Fruit fly (Drosophila melanogaster) whole organism, embryonic: ENCODE results near the gene Synd.

ENCODE experiments used
- ATbp ChIP-seq: fragments of 200-800 bp; sonication (Bioruptor generic); optimal IDR thresholded peaks from 2 replicates; lab custom pipeline; 2017; ENCODE audit warnings: missing biosample characterization, mild to moderate bottlenecking, missing genetic modification characterization, missing genetic modification reagents
- Antp ChIP-seq: fragments of 200-800 bp; sonication (Bioruptor generic); optimal IDR thresholded peaks from 3 replicates; lab custom pipeline; 2016; ENCODE audit warnings: missing biosample characterization, missing genetic modification characterization
- B-H2 ChIP-seq: fragments of 200-800 bp; sonication (Bioruptor generic); optimal IDR thresholded peaks from 2 replicates; lab custom pipeline; 2018; ENCODE audit warnings: missing biosample characterization, mild to moderate bottlenecking, missing genetic modification characterization
- CG10147 ChIP-seq: fragments of 200-800 bp; sonication (Bioruptor generic); optimal IDR thresholded peaks from 2 replicates; lab custom pipeline; 2019; ENCODE audit warnings: missing biosample characterization, mild to moderate bottlenecking, missing genetic modification characterization, moderate library complexity
- CG13894 ChIP-seq: fragments of 200-800 bp; sonication (Bioruptor generic); optimal IDR thresholded peaks from 3 replicates; lab custom pipeline; 2018; ENCODE audit warnings: missing biosample characterization, mild to moderate bottlenecking, missing genetic modification characterization, moderate library complexity
- CG14050 ChIP-seq: fragments of 200-800 bp; sonication (Bioruptor generic); IDR thresholded peaks from 3 replicates; pipeline ENCODE4 v1.3.6; 2022; ENCODE audit warnings: missing biosample characterization, missing genetic modification characterization
- CG16813 ChIP-seq: fragments of 200-800 bp; sonication (Bioruptor generic); IDR thresholded peaks from 3 replicates; pipeline ENCODE4 v1.3.6; 2022; ENCODE audit warnings: missing biosample characterization, missing genetic modification characterization; ENCODE audit not compliant: partially characterized antibody
- CG17186 ChIP-seq: fragments of 200-800 bp; sonication (Bioruptor generic); optimal IDR thresholded peaks from 3 replicates; lab custom pipeline; 2017; ENCODE audit warnings: missing biosample characterization, missing genetic modification reagents, missing genetic modification characterization
- CG17359 ChIP-seq: fragments of 200-800 bp; sonication (Bioruptor generic); optimal IDR thresholded peaks from 3 replicates; lab custom pipeline; 2018; ENCODE audit warnings: missing biosample characterization, mild to moderate bottlenecking, missing genetic modification characterization, moderate library complexity
- CG17361 ChIP-seq: fragments of 200-800 bp; sonication (Bioruptor generic); IDR thresholded peaks from 3 replicates; pipeline ENCODE4 v1.3.6; 2022; ENCODE audit warnings: missing biosample characterization, missing genetic modification characterization
- CG18619 ChIP-seq: fragments of 200-800 bp; sonication (Bioruptor generic); optimal IDR thresholded peaks from 3 replicates; lab custom pipeline; 2017; ENCODE audit warnings: missing biosample characterization, mild to moderate bottlenecking, missing genetic modification characterization
- CG2120 ChIP-seq: fragments of 200-800 bp; sonication (Bioruptor generic); optimal IDR thresholded peaks from 3 replicates; lab custom pipeline; 2016; ENCODE audit warnings: missing biosample characterization, missing genetic modification characterization
- CG2875 ChIP-seq: fragments of 200-800 bp; sonication (Bioruptor generic); optimal IDR thresholded peaks from 2 replicates; lab custom pipeline; 2017; ENCODE audit warnings: missing biosample characterization, mild to moderate bottlenecking, missing genetic modification characterization, missing genetic modification reagents
- CG4424 ChIP-seq: fragments of 200-800 bp; sonication (Bioruptor generic); optimal IDR thresholded peaks from 3 replicates; lab custom pipeline; 2016; ENCODE audit warnings: missing biosample characterization, missing genetic modification characterization
- CG5953 ChIP-seq: fragments of 200-800 bp; sonication (Bioruptor generic); IDR thresholded peaks from 2 replicates; pipeline ENCODE4 v1.3.6; 2022; ENCODE audit warnings: missing biosample characterization, missing genetic modification characterization
- CG9727 ChIP-seq: fragments of 200-800 bp; sonication (Bioruptor generic); optimal IDR thresholded peaks from 3 replicates; lab custom pipeline; 2017; ENCODE audit warnings: missing biosample characterization, mild to moderate bottlenecking, missing genetic modification characterization
- CG9932 ChIP-seq: fragments of 200-800 bp; sonication (Bioruptor generic); IDR thresholded peaks from 2 replicates; pipeline ENCODE4 v1.3.6; 2022; ENCODE audit warnings: missing biosample characterization, missing genetic modification characterization
- Gsc ChIP-seq: fragments of 200-800 bp; sonication (Bioruptor generic); IDR thresholded peaks from 2 replicates; pipeline ENCODE4 v1.3.6; 2022; ENCODE audit warnings: missing biosample characterization, missing genetic modification characterization
- Hr51 ChIP-seq, 2 experiments: fragments of 200-800 bp; sonication (Bioruptor generic); optimal IDR thresholded peaks; 2 replicates in 1 of 2; 3 replicates in 1 of 2; lab custom pipeline; 2016 to 2018; ENCODE audit warnings: missing biosample characterization in 2 of 2, missing genetic modification characterization in 2 of 2, mild to moderate bottlenecking in 1 of 2, moderate library complexity in 1 of 2
- MBD-R2 ChIP-seq: fragments of 200-800 bp; sonication (Bioruptor generic); IDR thresholded peaks from 2 replicates; pipeline ENCODE4 v1.3.6; 2022; ENCODE audit warnings: missing biosample characterization, missing genetic modification characterization
- MESR4 ChIP-seq: fragments of 200-800 bp; sonication (Bioruptor generic); optimal IDR thresholded peaks from 2 replicates; lab custom pipeline; 2018; ENCODE audit warnings: missing biosample characterization, mild to moderate bottlenecking, missing genetic modification characterization, moderate library complexity
- Mrtf ChIP-seq: fragments of 200-800 bp; sonication (Bioruptor generic); IDR thresholded peaks from 3 replicates; pipeline ENCODE4 v1.3.6; 2022; ENCODE audit warnings: missing biosample characterization, missing genetic modification characterization
- Nf-YA ChIP-seq: fragments of 200-800 bp; sonication (Bioruptor generic); IDR thresholded peaks from 2 replicates; pipeline ENCODE4 v1.3.6; 2022; ENCODE audit warnings: missing biosample characterization, missing genetic modification characterization
- Nf-YB ChIP-seq: fragments of 200-800 bp; sonication (Bioruptor generic); optimal IDR thresholded peaks from 3 replicates; lab custom pipeline; 2019; ENCODE audit warnings: missing biosample characterization, mild to moderate bottlenecking, missing genetic modification characterization, moderate library complexity
- Nf-YC ChIP-seq: fragments of 200-800 bp; optimal IDR thresholded peaks from 3 replicates; lab custom pipeline; 2019; ENCODE audit warnings: missing biosample characterization, mild to moderate bottlenecking, missing genetic modification characterization, moderate library complexity
- Ptx1 ChIP-seq: fragments of 200-800 bp; sonication (Bioruptor generic); IDR thresholded peaks from 2 replicates; pipeline ENCODE4 v1.3.6; 2022; ENCODE audit warnings: missing biosample characterization, missing genetic modification characterization
- Ravus ChIP-seq: fragments of 200-800 bp; sonication (Bioruptor generic); IDR thresholded peaks from 2 replicates; pipeline ENCODE4 v1.3.6; 2022; ENCODE audit warnings: missing biosample characterization, missing genetic modification characterization
- Xrp1 ChIP-seq: fragments of 200-800 bp; sonication (Bioruptor generic); IDR thresholded peaks from 2 replicates; pipeline ENCODE4 v1.3.6; 2022; ENCODE audit warnings: missing biosample characterization, missing genetic modification characterization
- ato ChIP-seq: fragments of 200-800 bp; sonication (Bioruptor generic); IDR thresholded peaks from 2 replicates; pipeline ENCODE4 v1.3.6; 2022; ENCODE audit warnings: missing biosample characterization, missing genetic modification characterization; ENCODE audit not compliant: partially characterized antibody
- bbx ChIP-seq: fragments of 200-800 bp; sonication (Bioruptor generic); IDR thresholded peaks from 2 replicates; pipeline ENCODE4 v1.3.6; 2022; ENCODE audit warnings: missing biosample characterization, missing genetic modification characterization; ENCODE audit not compliant: partially characterized antibody
- cad ChIP-seq: fragments of >200 bp; optimal IDR thresholded peaks from 2 replicates; lab custom pipeline; 2017; ENCODE audit warnings: missing biosample characterization, missing genetic modification characterization
- dati ChIP-seq: fragments of 200-800 bp; sonication (Bioruptor generic); IDR thresholded peaks from 2 replicates; pipeline ENCODE4 v1.3.6; 2022; ENCODE audit warnings: missing biosample characterization, missing genetic modification characterization
- dysf ChIP-seq: fragments of 200-800 bp; sonication (Bioruptor generic); IDR thresholded peaks from 3 replicates; pipeline ENCODE4 v1.3.6; 2022; ENCODE audit warnings: missing biosample characterization, missing genetic modification characterization
- ems ChIP-seq: fragments of 200-800 bp; sonication (Bioruptor generic); optimal IDR thresholded peaks from 3 replicates; lab custom pipeline; 2016; ENCODE audit warnings: missing biosample characterization, missing genetic modification characterization
- esg ChIP-seq: fragments of 200-800 bp; sonication (Bioruptor generic); conservative IDR thresholded peaks from 2 replicates; pipeline ENCODE4 v1.3.6; 2022; ENCODE audit warnings: missing biosample characterization, missing genetic modification characterization
- gfzf ChIP-seq: fragments of 200-800 bp; sonication (Bioruptor generic); optimal IDR thresholded peaks from 2 replicates; lab custom pipeline; 2016; ENCODE audit warnings: missing biosample characterization, mild to moderate bottlenecking, missing genetic modification characterization, moderate library complexity
- ham ChIP-seq: fragments of 200-800 bp; sonication (Bioruptor generic); IDR thresholded peaks from 2 replicates; pipeline ENCODE4 v1.3.6; 2022; ENCODE audit warnings: missing biosample characterization, missing genetic modification characterization
- ind ChIP-seq: fragments of 200-800 bp; sonication (Bioruptor generic); optimal IDR thresholded peaks from 3 replicates; lab custom pipeline; 2016; ENCODE audit warnings: missing biosample characterization, missing genetic modification characterization
- kah ChIP-seq: fragments of 200-800 bp; sonication (Bioruptor generic); optimal IDR thresholded peaks from 2 replicates; lab custom pipeline; 2018; ENCODE audit warnings: missing biosample characterization, mild to moderate bottlenecking, missing genetic modification characterization
- ken ChIP-seq: fragments of 200-800 bp; sonication (Bioruptor generic); IDR thresholded peaks from 3 replicates; pipeline ENCODE4 v1.3.6; 2022; ENCODE audit warnings: missing biosample characterization, missing genetic modification characterization
- knrl ChIP-seq: fragments of 200-800 bp; sonication (Bioruptor generic); IDR thresholded peaks from 3 replicates; pipeline ENCODE4 v1.3.6; 2022; ENCODE audit warnings: missing biosample characterization, missing genetic modification characterization; ENCODE audit not compliant: partially characterized antibody
- mld ChIP-seq: fragments of 200-800 bp; sonication (Bioruptor generic); IDR thresholded peaks from 3 replicates; pipeline ENCODE4 v1.3.6; 2022; ENCODE audit warnings: missing biosample characterization, missing genetic modification characterization; ENCODE audit not compliant: partially characterized antibody
- pum ChIP-seq: fragments of 200-800 bp; sonication (Bioruptor generic); optimal IDR thresholded peaks from 2 replicates; lab custom pipeline; 2016; ENCODE audit warnings: missing biosample characterization, missing genetic modification characterization
- sc ChIP-seq, 3 experiments: fragments of >200 bp in 2 of 3; fragments of 200-800 bp in 1 of 3; sonication (Bioruptor generic) in 1 of 3; optimal IDR thresholded peaks; 2 replicates in 2 of 3; 3 replicates in 1 of 3; lab custom pipeline; 2017; ENCODE audit warnings: mild to moderate bottlenecking in 1 of 3, missing biosample characterization in 1 of 3, missing genetic modification characterization in 1 of 3, missing genetic modification reagents in 1 of 3
- tio ChIP-seq: fragments of 200-800 bp; sonication (Bioruptor generic); optimal IDR thresholded peaks from 2 replicates; lab custom pipeline; 2017; ENCODE audit warnings: missing biosample characterization, missing genetic modification characterization, inconsistent platforms
- tup ChIP-seq: fragments of 200-800 bp; sonication (Bioruptor generic); optimal IDR thresholded peaks from 2 replicates; lab custom pipeline; 2016; ENCODE audit warnings: missing biosample characterization, mild to moderate bottlenecking, missing genetic modification characterization, moderate library complexity
- twi ChIP-seq: fragments of 200-800 bp; optimal IDR thresholded peaks from 2 replicates; lab custom pipeline; 2019; ENCODE audit warnings: missing biosample characterization, mild to moderate bottlenecking, missing genetic modification characterization, moderate library complexity
- wdn ChIP-seq: fragments of 200-800 bp; sonication (Bioruptor generic); IDR thresholded peaks from 2 replicates; pipeline ENCODE4 v1.3.6; 2022; ENCODE audit warnings: missing biosample characterization, missing genetic modification characterization

Gene Synd

DNA sequence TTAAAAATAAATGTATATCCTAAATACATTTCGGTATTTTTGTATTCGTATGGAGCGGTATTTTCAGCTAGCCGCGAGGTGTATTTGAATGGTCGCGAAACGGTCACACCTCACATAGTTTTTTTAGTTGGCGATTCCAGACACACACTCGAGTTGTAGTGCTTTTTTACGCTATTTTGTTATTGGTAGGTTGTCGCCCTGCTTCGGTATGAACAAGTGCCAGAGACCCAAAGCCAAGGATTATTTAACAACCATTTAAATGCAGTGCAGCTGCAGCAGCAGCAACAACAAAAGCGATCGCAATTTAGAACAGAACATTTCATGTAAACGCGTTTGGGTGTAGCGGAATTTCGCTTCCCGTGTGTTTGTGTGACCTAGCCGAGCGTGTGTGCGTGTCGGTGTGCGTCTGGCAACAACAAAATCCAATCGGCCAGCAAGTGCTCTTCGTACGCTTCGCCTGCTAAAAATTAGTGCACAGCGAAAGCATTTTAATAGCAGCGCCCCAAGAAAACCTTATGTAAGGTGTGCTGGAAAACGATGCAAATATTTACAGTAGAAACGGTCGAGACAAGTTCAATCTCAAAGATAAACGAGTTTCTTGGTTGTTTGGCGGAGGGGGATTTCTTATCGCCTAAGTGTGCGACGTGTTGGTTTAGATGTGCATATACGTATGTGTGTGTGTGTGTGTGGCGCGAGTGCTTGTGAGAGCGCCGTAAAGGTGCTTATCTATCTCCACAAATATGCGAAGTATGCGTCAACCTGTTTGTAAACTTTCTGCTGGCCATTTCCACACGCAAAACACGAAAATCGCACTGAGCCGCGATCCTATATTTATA lies at the start of gene Synd (continued):
- no peak for TF ChIP-seq mld (GFP tag; lab: Robert Waterston, UW)
- TF ChIP-seq esg = no peak
- no peak for TF ChIP-seq CG18619 (GFP tag; lab: Kevin White, UChicago)
- TF ChIP-seq B-H2 (GFP tag; lab: Kevin White, UChicago) = peak; percentile 2
- no peak for TF ChIP-seq Ravus (GFP tag; lab: Robert Waterston, UW)
- TF ChIP-seq CG17361 (GFP tag; lab: Robert Waterston, UW) = 0 out of 3 replicates have a peak, but pooled peaks have one; percentile 26
- peak; percentile 41 for TF ChIP-seq Nf-YC (tag; lab: Kevin White, UChicago)
- TF ChIP-seq sc (optimal IDR thresholded peaks at IDR 0.05; lab: Kevin White, UChicago) = no peak
- TF ChIP-seq sc (GFP tag; optimal IDR thresholded peaks at IDR 0.05; lab: Kevin White, UChicago) = no peak
- TF ChIP-seq dysf = peak; percentile 35; the same call in 1 of the 3 replicates
- TF ChIP-seq Hr51 (GFP tag; optimal IDR thresholded peaks at IDR 0.05; lab: Kevin White, UChicago) = peak in 1 of 2 experiments; percentile 9
- no peak for TF ChIP-seq CG4424 (GFP tag; lab: Kevin White, UChicago)
- peak; percentile 31; the same call in 1 of the 3 replicates for TF ChIP-seq knrl
- no peak for TF ChIP-seq pum (GFP tag; lab: Kevin White, UChicago)
- TF ChIP-seq tio = no peak
- peak; percentile 15 for TF ChIP-seq Nf-YB (GFP tag; lab: Kevin White, UChicago)
- no peak for TF ChIP-seq bbx
- no peak for TF ChIP-seq ems
- TF ChIP-seq CG14050 = no peak
- TF ChIP-seq CG13894 (tag; lab: Kevin White, UChicago) = peak; percentile 3
- no peak for TF ChIP-seq CG17186 (GFP tag; lab: Kevin White, UChicago)
- no peak for TF ChIP-seq kah (GFP tag; lab: Kevin White, UChicago)
- TF ChIP-seq ken (GFP tag; lab: Robert Waterston, UW) = no peak
- TF ChIP-seq dati = no peak
- TF ChIP-seq CG5953 (GFP tag; lab: Robert Waterston, UW) = no peak
- TF ChIP-seq Antp (GFP tag; lab: Kevin White, UChicago) = no peak
- no peak for TF ChIP-seq ATbp (GFP tag; lab: Kevin White, UChicago)
- TF ChIP-seq CG17359 (tag; lab: Kevin White, UChicago) = peak; percentile 6
- peak; percentile 53 for TF ChIP-seq CG2120 (GFP tag; lab: Kevin White, UChicago)
- no peak for TF ChIP-seq Gsc (GFP tag; lab: Robert Waterston, UW)
- TF ChIP-seq Xrp1 (GFP tag; lab: Robert Waterston, UW) = no peak
- TF ChIP-seq Ptx1 (GFP tag; lab: Robert Waterston, UW) = no peak
- no peak for TF ChIP-seq CG9932 (GFP tag; lab: Robert Waterston, UW)
- TF ChIP-seq wdn = no peak
- no peak for TF ChIP-seq ato (GFP tag; lab: Robert Waterston, UW)
- TF ChIP-seq twi (tag; lab: Kevin White, UChicago) = no peak
- TF ChIP-seq MBD-R2 (GFP tag; lab: Robert Waterston, UW) = peak; percentile 33; the same call in 1 of the 2 replicates
- no peak for TF ChIP-seq Nf-YA (GFP tag; lab: Robert Waterston, UW)
- TF ChIP-seq Mrtf (GFP tag; lab: Robert Waterston, UW) = no peak
- no peak for TF ChIP-seq CG9727 (GFP tag; lab: Kevin White, UChicago)
- peak; percentile 54 for TF ChIP-seq CG10147 (GFP tag; lab: Kevin White, UChicago)
- no peak for TF ChIP-seq cad
- TF ChIP-seq MESR4 (GFP tag; lab: Kevin White, UChicago) = peak; percentile 92
- TF ChIP-seq CG2875 (GFP tag; lab: Kevin White, UChicago) = no peak
- no peak for TF ChIP-seq tup (GFP tag; lab: Kevin White, UChicago)
- TF ChIP-seq ind (GFP tag; lab: Kevin White, UChicago) = no peak
- peak; percentile 85 for TF ChIP-seq gfzf (GFP tag; lab: Kevin White, UChicago)
- no peak for TF ChIP-seq CG16813
- no peak for TF ChIP-seq ham (GFP tag; lab: Robert Waterston, UW)
